Worm (Caenorhabditis elegans) whole organism, dauer: ENCODE results near the gene daf-37.

Experiments
- unc-62 ChIP-seq: sonication (generic microtip); optimal IDR thresholded peaks from 2 replicates; lab custom pipeline; 2017; ENCODE audit warnings: missing biosample characterization, missing genetic modification reagents, missing genetic modification characterization

daf-37 gene

DNA sequence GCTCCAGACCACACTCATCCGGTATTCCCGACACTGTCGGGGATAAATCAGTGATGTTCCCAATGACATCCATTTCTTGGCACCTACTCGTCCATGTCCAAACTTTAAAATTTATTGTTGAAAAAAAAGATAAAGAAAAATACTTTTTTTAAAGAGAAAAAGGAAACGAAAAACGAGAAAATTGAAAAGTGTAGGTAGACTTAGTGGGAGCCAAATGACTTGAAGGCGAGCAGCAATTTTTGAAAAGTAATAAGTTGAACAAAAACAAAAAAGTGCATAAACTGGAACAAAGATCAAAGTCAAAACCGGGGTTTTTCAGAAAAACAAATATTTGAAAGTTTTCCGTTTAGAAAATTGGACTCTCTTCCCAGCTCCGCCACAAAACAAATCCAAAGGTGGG lies at the start of gene daf-37:
Gene daf-37 (minus strand): TSS at position 101 of the 400 bp plus-strand sequence.
- no peak for TF ChIP-seq unc-62 (GFP tag; lab: Kevin White, UChicago)

ce11 chrII:6257220-6257877 lies 49.3 kb upstream of the daf-37 start:
- TF ChIP-seq unc-62 (GFP tag; lab: Kevin White, UChicago), result no peak

DNA sequence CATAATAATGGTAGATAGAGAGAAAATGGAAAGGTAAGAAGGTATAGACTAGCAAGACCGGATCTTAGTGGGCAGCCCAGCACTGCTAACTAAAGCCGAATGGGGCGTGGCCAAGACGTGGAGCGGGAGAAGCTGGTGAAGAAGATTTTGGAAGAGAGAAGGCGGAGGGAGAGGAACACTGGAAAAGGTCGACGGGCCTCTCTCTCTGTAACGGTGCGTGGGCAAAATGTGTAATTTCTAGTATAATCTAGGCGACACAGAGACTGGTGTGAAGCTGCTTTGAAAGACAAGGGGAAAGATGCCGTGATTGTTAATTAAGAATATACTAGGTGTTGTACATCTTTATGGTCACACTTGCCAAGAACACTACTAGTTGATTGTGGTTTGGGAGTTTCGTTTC lies 48.0 kb upstream of the daf-37 start, which contains the start of gene F13H8.5:
Gene F13H8.5 (minus strand): TSS at position 101 of the 400 bp plus-strand sequence.
- TF ChIP-seq unc-62 (GFP tag; lab: Kevin White, UChicago), result no peak

- no peak for TF ChIP-seq unc-62 (GFP tag; lab: Kevin White, UChicago)
These were observed 44.7 kb upstream of the daf-37 start for ce11 chrII:6252707-6253106.

- no peak for TF ChIP-seq unc-62 (GFP tag; lab: Kevin White, UChicago)
These were observed 42.9 kb upstream of the daf-37 start, which contains the start of gene phb-2 for ce11 chrII:6250782-6251461. phb-2 (plus strand) TSS chrII:6251411.

DNA sequence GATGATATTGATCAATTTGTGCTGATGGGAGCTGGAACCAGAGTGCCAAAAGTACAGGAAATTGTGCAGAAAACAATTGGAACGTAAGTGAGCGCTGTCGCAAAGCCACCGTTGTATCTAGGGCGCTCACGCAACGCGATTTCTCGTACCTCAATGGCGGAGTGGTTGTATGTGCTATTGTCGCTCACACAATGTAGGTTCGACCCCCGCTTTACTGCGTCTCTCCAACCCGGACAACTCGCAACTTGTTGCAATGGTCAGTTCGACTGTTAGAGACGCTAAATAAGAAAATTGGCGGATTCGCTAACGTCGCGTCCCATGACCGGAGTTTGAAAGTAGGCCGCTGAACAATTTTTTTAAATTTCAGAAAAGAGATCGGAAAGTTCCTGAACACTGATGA lies 40.5 kb upstream of the daf-37 start:
- no peak for TF ChIP-seq unc-62 (GFP tag; lab: Kevin White, UChicago)

ce11 chrII:6248029-6248428 lies 40.0 kb upstream of the daf-37 start:
- TF ChIP-seq unc-62 (GFP tag; lab: Kevin White, UChicago), result no peak

DNA sequence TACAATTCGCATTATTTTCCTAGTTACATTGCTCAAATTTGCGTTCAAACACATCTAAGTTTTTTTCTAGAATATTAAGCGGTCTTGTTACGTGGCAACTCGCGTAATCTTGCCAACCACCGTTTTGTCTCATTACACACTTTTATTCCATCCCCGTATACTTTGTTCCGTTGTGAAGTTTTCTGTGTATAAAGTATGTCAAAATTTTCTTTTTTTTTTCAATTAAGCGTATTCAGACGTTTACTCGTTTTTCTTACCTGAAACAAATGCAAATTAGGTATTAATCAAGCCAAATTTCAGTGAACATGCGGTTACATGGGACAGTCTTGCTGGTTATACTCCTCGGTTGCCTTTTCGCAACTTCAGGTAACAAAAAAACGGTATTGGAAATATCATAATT lies 39.0 kb upstream of the daf-37 start, which contains the start of gene T24H7.2:
Gene T24H7.2 (plus strand): TSS at position 301 of the 400 bp plus-strand sequence.
- TF ChIP-seq unc-62 (GFP tag; lab: Kevin White, UChicago), result no peak

ce11 chrII:6246054-6246453 lies 38.0 kb upstream of the daf-37 start, which contains the start of gene lelo-1:
lelo-1 (plus strand) TSS chrII:6246354.
- no peak for TF ChIP-seq unc-62 (GFP tag; lab: Kevin White, UChicago)

DNA sequence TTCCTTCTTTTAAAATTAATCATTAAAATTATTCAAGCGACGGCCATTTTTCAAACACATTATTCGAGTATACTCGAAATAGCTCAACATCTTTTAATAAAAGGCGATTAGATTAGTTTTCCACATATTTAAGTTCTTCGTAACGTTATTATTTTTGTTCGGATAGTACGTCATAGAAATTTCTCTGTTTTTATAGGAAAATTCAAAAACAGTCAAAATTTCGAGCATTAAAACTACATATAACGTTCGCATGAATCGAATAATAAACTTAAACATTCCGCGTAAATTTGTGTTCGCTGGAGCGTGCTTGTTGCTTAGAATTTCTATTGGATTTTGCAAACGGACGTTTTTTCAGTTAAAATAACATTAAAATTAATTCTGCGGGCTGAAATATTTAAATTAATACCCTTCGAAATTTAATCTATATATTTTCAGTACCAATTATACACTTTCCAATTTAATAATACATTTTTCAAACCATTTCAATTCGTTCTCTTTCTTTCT lies 37.2 kb upstream of the daf-37 start, which contains the start of gene blos-4:
Gene blos-4 (plus strand): TSS at position 51 of the 504 bp plus-strand sequence.
- TF ChIP-seq unc-62 (GFP tag; lab: Kevin White, UChicago), result no peak

DNA sequence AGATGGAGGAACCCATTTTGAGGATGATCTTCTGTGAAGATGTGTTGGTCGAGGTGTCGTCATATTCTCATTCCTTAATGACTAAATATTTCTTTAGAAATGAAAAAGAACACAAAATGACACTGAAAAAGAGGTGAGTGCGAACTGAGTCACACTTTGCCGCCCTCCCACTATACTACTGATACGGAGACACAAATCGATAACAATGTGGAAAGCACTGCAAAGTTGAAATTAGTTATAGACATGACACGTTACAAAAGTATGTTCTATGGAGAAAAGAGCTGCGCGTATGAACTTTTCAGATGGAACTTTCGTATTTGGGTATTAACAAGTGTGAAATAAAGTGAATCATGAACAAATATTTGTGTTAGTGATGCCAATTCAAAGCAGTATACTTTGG lies 36.2 kb upstream of the daf-37 start, which contains the start of gene tat-4:
Gene tat-4 (minus strand): TSS at position 117 of the 400 bp plus-strand sequence.
- no peak for TF ChIP-seq unc-62 (GFP tag; lab: Kevin White, UChicago)

DNA sequence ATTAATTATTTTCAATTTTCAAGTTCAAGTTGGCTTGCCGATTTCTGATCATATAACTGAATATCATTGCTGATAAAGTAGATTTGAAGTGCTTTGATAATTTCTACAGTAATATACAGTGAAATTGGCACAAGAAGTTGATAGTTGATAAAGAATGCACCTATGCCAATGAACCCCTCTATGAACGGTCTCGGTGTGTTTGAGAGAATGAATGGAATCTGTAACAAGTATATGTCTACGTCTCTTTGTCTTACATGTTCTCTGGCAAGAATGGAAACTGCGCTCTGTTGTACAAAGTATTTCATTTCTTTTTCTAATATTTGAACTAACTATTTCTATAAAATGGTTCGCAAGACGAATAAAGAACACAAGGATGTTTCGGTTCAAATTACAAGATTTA lies 33.7 kb upstream of the daf-37 start, which contains the start of gene T24H7.8:
Gene T24H7.8 (plus strand): TSS at position 301 of the 400 bp plus-strand sequence.
- TF ChIP-seq unc-62 (GFP tag; lab: Kevin White, UChicago), result no peak

- no peak for TF ChIP-seq unc-62 (GFP tag; lab: Kevin White, UChicago)
These were observed 28.3 kb upstream of the daf-37 start for ce11 chrII:6236093-6236945.

DNA sequence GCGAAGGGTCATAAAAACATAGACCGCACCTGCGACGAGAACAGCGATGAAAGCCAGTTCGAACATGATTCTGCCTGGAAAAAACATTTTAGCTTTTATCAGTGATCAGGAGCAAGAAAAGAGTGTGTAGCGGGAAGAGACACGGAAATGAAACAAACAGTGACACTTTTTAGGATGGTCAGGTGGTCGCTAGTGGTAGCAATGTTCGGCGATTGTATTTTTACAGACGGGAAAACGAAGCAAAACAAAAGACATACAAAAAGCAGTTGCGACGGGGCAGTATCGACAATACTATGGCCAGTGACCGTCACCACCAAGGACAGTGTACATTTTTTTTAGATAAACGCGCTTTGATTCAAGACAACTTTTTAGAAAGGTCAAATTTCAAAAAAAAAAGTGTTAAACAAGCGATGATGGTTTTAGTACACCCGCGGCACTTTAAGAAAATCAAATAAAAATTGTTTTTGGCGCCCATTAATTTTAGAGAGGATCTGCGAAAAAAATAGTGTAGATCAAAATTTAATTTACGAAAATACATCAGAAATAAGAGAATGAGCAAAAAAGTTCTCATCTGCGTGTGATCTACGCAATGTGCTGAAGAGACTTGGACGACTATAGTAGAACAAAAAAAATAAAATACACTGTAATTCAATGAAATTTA lies 27.5 kb upstream of the daf-37 start, which contains the start of gene T24H7.9:
Gene T24H7.9 (minus strand): TSS at position 74 of the 661 bp plus-strand sequence.
- no peak for TF ChIP-seq unc-62 (GFP tag; lab: Kevin White, UChicago)

ce11 chrII:6230116-6230515 lies 22.1 kb upstream of the daf-37 start:
- no peak for TF ChIP-seq unc-62 (GFP tag; lab: Kevin White, UChicago)
